Fruit fly (Drosophila melanogaster) whole organism, adult: Measurements from ENCODE around the gene CG1387.

Experiments used
- CG14711 ChIP-seq: fragments of 200-800 bp; sonication (Bioruptor generic); optimal IDR thresholded peaks from 2 replicates; lab custom pipeline; 2018; ENCODE audit warnings: missing biosample characterization, mild to moderate bottlenecking, missing genetic modification characterization, moderate library complexity
- Hr96 ChIP-seq: fragments of 200-800 bp; sonication (Bioruptor generic); optimal IDR thresholded peaks from 2 replicates; lab custom pipeline; 2016; ENCODE audit warnings: missing biosample characterization, missing genetic modification characterization
- cnc ChIP-seq, 2 experiments: fragments of >200 bp; optimal IDR thresholded peaks; 2 replicates each; lab custom pipeline; 2017
- toe ChIP-seq: fragments of 200-800 bp; sonication (Bioruptor generic); optimal IDR thresholded peaks from 2 replicates; lab custom pipeline; 2016; ENCODE audit warnings: missing biosample characterization, missing genetic modification characterization

DNA sequence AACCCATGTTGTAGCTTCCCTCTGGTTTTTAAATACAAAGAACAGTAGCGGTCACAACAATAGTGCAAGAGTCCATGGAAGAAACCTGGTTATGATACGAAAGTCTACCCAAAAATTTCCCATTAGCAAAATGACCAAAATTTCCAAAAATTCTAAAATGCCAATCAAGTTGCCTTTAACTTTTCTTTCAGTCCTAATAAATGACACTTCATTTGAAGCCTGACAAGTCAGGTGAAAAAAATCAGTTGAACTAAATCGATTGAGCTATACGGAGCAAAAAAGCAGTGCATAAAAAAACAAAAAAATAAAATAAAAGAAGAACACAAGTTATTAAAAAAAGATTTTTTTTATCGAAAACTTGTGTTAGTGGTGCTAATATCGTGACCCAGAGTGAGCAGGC is 30.0 kb downstream of the CG1387 start:
- no peak for TF ChIP-seq CG14711 (tag; lab: Kevin White, UChicago)
- TF ChIP-seq Hr96 = no peak
- TF ChIP-seq toe (GFP tag; lab: Kevin White, UChicago) = no peak
- TF ChIP-seq cnc (optimal IDR thresholded peaks at IDR 0.05; lab: Kevin White, UChicago) = no peak
